Fruit fly (Drosophila melanogaster): ENCODE results near the gene beat-IIIa.

DNA sequence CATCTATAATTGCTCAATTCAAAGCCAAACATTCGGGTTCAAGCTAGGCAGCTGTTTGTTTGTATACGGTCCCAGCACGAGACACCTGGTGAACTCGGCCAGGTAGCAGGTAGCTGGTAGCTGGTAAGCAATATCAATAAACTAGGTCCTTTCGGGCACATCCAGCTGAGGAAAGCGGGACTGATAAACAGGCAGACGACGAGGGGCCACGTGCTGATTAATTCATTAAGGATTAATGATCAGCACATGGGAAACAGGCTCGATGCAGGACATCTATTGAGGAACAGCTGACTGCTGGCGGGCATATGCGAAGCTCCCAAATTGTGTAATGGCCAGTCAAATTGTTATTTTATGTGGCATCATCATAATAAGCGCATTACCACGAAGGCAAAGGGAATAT, 91.4 kb downstream of the beat-IIIa start:
- TF ChIP-seq h (optimal IDR thresholded peaks at IDR 0.05): no peak
- no peak for TF ChIP-seq insv (optimal IDR thresholded peaks at IDR 0.05)
